Worm (Caenorhabditis elegans): ENCODE results near the gene ech-6.

DNA sequence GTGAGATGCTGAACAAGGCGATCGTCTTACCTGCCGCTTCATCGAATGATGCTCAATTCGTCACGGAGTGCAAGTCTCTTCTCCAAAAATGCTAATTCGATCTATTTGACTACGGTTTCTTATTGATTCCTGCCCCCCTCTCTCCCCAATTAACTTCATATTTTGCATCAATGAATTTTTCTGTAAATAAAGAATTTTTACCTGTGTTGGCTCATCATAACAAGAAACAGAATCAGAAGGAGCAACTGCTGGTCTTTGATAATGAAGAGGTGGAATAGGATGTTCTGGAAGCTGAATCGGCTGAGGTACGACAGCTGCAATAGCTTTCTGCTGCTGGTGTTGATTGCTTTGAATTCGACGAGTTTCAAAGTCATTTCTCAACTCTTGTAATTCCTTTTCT, 7.5 kb upstream of the ech-6 start:
- TF ChIP-seq flt-1 (GFP tag; IDR thresholded peaks at IDR 0.05) = no peak
- no peak for TF ChIP-seq med-1 (GFP tag; optimal IDR thresholded peaks at IDR 0.05; ENCODE audit: insufficient read depth)
- TF ChIP-seq cog-1 (tag; optimal IDR thresholded peaks at IDR 0.05) = no peak
- no peak for TF ChIP-seq T22C8.4 (GFP tag; IDR thresholded peaks at IDR 0.05)
- TF ChIP-seq klf-2 (GFP tag; conservative IDR thresholded peaks at IDR 0.05) = no peak
